Fruit fly (Drosophila melanogaster): ENCODE data around the gene Prx6a.

Prx6a gene

DNA sequence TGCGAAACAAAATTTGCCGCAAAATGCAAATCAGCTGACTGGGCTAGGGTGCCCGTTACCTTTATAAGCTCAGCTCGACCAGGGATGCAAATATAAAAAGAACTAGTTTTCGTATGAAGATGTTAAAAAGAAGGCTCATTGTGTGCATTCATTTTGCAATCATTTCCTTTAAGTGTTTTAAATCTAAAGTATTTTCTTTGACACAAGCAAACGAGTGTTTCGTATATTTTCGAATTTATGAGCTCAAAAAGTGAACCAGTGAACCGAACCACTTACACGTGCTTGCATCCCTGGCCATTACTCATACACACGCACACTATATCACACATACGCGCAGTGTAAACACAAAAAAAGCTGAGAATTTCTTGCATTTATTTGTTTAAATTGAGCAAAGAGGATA is at the start of gene Prx6a, which contains the start of gene Sbat:
Gene Prx6a, minus strand, starts transcription at position 45 of the 400 bp plus-strand sequence.
Gene Sbat, plus strand, starts transcription at position 157 of the 400 bp plus-strand sequence.
- TF ChIP-seq D1 (tag; optimal IDR thresholded peaks at IDR 0.05) (no peak), gl (tag; optimal IDR thresholded peaks at IDR 0.05) (peak; percentile 16), CG9948 (tag; optimal IDR thresholded peaks at IDR 0.05) (peak; percentile 51), CG8159 (tag; optimal IDR thresholded peaks at IDR 0.05) (peak; percentile 70), CG17806 (tag; optimal IDR thresholded peaks at IDR 0.05) (peak; percentile 67), CG14655 (GFP tag; optimal IDR thresholded peaks at IDR 0.05) (no peak), CG13204 (GFP tag; optimal IDR thresholded peaks at IDR 0.05) (no peak), rn (GFP tag; IDR thresholded peaks at IDR 0.05) (no peak), Ets98B (GFP tag; IDR thresholded peaks at IDR 0.05) (peak; percentile 24; the same call in 1 of the 2 replicates), CG8301 (tag; optimal IDR thresholded peaks at IDR 0.05) (peak; percentile 55), Pif1A (GFP tag; optimal IDR thresholded peaks at IDR 0.05) (peak; percentile 48), Snoo (tag; optimal IDR thresholded peaks at IDR 0.05) (peak; percentile 68), fd96Ca (GFP tag; IDR thresholded peaks at IDR 0.05) (peak; percentile 34; the same call in 1 of the 3 replicates), CG34367 (tag; optimal IDR thresholded peaks at IDR 0.05) (peak; percentile 54), CG15710 (tag; optimal IDR thresholded peaks at IDR 0.05) (peak; percentile 69), CG4496 (GFP tag; IDR thresholded peaks at IDR 0.05) (peak; percentile 13; the same call in 1 of the 3 replicates), CG32121 (GFP tag; IDR thresholded peaks at IDR 0.05) (peak; percentile 60)

DNA sequence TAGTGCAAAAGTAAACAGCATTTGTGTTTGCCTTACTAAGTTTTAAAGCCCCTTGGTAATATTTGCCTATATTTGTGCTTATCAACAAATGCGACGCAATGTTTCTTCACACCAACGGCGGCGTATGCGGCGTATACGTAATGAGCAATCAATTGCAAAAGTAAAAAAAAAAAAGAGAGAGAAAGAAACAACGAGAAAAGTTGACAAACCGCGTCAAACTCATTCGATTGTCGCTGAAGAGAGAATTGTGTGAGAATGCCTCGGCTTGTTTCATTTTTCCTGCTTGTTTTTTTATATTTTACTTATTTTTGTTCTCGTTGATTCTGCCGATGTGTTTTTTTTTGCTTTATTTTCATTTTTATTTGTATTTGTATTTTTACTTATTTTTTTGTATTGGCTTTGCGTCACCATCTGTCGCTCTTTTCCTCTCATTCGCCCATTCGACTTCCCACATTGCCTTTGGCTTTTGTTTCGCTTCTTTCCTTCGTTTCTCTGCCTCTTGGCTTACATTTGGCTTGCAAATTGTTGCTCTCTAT is 46.3 kb upstream of the Prx6a start:
- TF ChIP-seq gl (tag; optimal IDR thresholded peaks at IDR 0.05) = peak; percentile 99
- TF ChIP-seq Ets98B (GFP tag; IDR thresholded peaks at IDR 0.05) = peak; percentile 95
- peak; percentile 88 for TF ChIP-seq Pif1B (GFP tag; optimal IDR thresholded peaks at IDR 0.05)
- TF ChIP-seq CG17806 (tag; optimal IDR thresholded peaks at IDR 0.05) = peak; percentile 91
- TF ChIP-seq CG34367 (tag; optimal IDR thresholded peaks at IDR 0.05) = peak; percentile 96
- peak; percentile 93 for TF ChIP-seq CG8159 (tag; optimal IDR thresholded peaks at IDR 0.05)
- peak; percentile 87 for TF ChIP-seq CG8301 (tag; optimal IDR thresholded peaks at IDR 0.05)
- no peak for TF ChIP-seq CG10348 (GFP tag; IDR thresholded peaks at IDR 0.05)
- TF ChIP-seq EcR (GFP tag; optimal IDR thresholded peaks at IDR 0.05) = peak; percentile 59
- TF ChIP-seq CG12605 (GFP tag; IDR thresholded peaks at IDR 0.05) = peak; percentile 100
- peak; percentile 97 for TF ChIP-seq CG13204 (GFP tag; optimal IDR thresholded peaks at IDR 0.05)
- peak; percentile 92 for TF ChIP-seq CG14655 (GFP tag; optimal IDR thresholded peaks at IDR 0.05)
- peak; percentile 96 for TF ChIP-seq CG15710 (tag; optimal IDR thresholded peaks at IDR 0.05)
- peak; percentile 98 for TF ChIP-seq CG4496 (GFP tag; IDR thresholded peaks at IDR 0.05)
- peak; percentile 92 for TF ChIP-seq fd96Ca (GFP tag; IDR thresholded peaks at IDR 0.05)
- TF ChIP-seq Pif1A (GFP tag; optimal IDR thresholded peaks at IDR 0.05) = peak; percentile 95
- peak; percentile 91 for TF ChIP-seq D1 (tag; optimal IDR thresholded peaks at IDR 0.05)
- TF ChIP-seq CG9948 (tag; optimal IDR thresholded peaks at IDR 0.05) = peak; percentile 91
- peak; percentile 87 for TF ChIP-seq Snoo (tag; optimal IDR thresholded peaks at IDR 0.05)
- TF ChIP-seq CG32121 (GFP tag; IDR thresholded peaks at IDR 0.05) = peak; percentile 96
- TF ChIP-seq rn (GFP tag; IDR thresholded peaks at IDR 0.05) = peak; percentile 90

DNA sequence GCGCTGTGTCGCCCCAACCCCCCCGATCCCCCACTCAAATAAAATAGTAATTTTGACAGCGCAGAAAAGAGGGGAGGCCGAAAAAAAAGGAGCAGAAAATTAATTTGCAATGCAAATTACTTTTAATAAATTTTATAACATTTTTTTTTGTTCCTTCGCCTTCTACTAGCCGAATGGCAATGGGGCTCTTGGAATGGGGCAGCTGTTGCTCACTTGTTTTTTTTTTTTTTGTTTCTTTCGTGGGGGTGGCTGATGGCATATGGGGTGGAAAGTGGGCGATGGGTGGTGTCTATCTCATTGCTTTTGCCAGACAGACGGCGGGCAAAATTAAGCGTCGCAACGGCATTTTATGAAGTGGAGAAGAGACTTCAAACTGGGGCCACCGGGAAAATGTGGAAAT is 42.6 kb upstream of the Prx6a start:
- TF ChIP-seq CG4496 (GFP tag; IDR thresholded peaks at IDR 0.05) (no peak), CG15710 (tag; optimal IDR thresholded peaks at IDR 0.05) (no peak), rn (GFP tag; IDR thresholded peaks at IDR 0.05) (no peak), CG17806 (tag; optimal IDR thresholded peaks at IDR 0.05) (no peak), CG34367 (tag; optimal IDR thresholded peaks at IDR 0.05) (no peak), Pif1A (GFP tag; optimal IDR thresholded peaks at IDR 0.05) (no peak), CG8301 (tag; optimal IDR thresholded peaks at IDR 0.05) (no peak), CG8159 (tag; optimal IDR thresholded peaks at IDR 0.05) (no peak), Pif1B (GFP tag; optimal IDR thresholded peaks at IDR 0.05) (no peak)

DNA sequence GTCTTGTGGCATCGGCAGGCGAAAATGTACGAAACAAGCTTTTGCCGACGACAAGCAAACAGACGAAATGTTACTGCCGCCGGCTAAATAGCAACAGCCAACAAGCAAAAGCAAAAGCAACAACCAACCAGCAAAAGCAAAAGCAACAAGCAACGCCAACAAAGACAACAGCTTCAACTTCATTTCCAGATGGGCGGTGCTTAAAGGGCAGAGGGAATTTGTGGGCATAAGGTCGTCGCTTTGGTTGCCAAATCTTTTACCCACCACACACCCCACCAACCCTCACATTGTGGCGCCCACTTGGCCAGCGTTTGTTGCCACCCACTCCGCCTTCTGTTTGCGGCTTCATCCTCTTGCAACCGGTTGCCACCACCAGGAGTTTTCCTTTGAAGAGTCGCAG is 32.9 kb upstream of the Prx6a start:
- TF ChIP-seq EcR (GFP tag; optimal IDR thresholded peaks at IDR 0.05) (no peak), fd96Ca (GFP tag; IDR thresholded peaks at IDR 0.05) (no peak), rn (GFP tag; IDR thresholded peaks at IDR 0.05) (no peak), Ets98B (GFP tag; IDR thresholded peaks at IDR 0.05) (no peak), CG15710 (tag; optimal IDR thresholded peaks at IDR 0.05) (no peak), CG12605 (GFP tag; IDR thresholded peaks at IDR 0.05) (no peak), CG13204 (GFP tag; optimal IDR thresholded peaks at IDR 0.05) (no peak), CG9948 (tag; optimal IDR thresholded peaks at IDR 0.05) (no peak), Snoo (tag; optimal IDR thresholded peaks at IDR 0.05) (no peak), CG17806 (tag; optimal IDR thresholded peaks at IDR 0.05) (no peak), CG34367 (tag; optimal IDR thresholded peaks at IDR 0.05) (no peak), CG8301 (tag; optimal IDR thresholded peaks at IDR 0.05) (no peak), CG32121 (GFP tag; IDR thresholded peaks at IDR 0.05) (no peak), Pif1B (GFP tag; optimal IDR thresholded peaks at IDR 0.05) (no peak), CG8159 (tag; optimal IDR thresholded peaks at IDR 0.05) (no peak)

DNA sequence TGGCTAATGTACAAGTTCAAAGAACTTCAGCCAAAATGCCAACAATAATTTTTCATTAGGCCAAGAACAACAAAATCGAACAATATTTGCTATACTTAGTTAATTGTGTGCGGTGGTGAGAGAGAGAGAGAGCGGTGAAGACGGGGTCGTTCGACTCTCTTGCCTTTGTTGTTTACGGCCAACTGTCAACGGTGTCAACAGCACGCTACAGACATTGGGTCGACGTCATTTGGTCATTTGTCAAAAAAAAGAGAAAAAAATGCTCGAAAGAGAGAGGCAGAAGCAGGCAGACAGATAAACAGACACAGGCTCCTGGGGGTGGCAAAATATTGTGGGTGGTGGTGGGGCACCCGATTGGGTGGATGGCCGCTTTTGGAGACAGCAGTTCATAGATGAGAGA is 31.5 kb upstream of the Prx6a start:
- no peak for TF ChIP-seq CG10348 (GFP tag; IDR thresholded peaks at IDR 0.05)
- TF ChIP-seq CG12605 (GFP tag; IDR thresholded peaks at IDR 0.05) = no peak
- TF ChIP-seq gl (tag; optimal IDR thresholded peaks at IDR 0.05) = no peak
- TF ChIP-seq Pif1A (GFP tag; optimal IDR thresholded peaks at IDR 0.05) = no peak
- no peak for TF ChIP-seq CG14655 (GFP tag; optimal IDR thresholded peaks at IDR 0.05)
- no peak for TF ChIP-seq CG9948 (tag; optimal IDR thresholded peaks at IDR 0.05)
- no peak for TF ChIP-seq CG13204 (GFP tag; optimal IDR thresholded peaks at IDR 0.05)
- no peak for TF ChIP-seq CG32121 (GFP tag; IDR thresholded peaks at IDR 0.05)
- no peak for TF ChIP-seq CG8301 (tag; optimal IDR thresholded peaks at IDR 0.05)
- no peak for TF ChIP-seq CG34367 (tag; optimal IDR thresholded peaks at IDR 0.05)
- no peak for TF ChIP-seq CG4496 (GFP tag; IDR thresholded peaks at IDR 0.05)
- no peak for TF ChIP-seq Ets98B (GFP tag; IDR thresholded peaks at IDR 0.05)
- TF ChIP-seq D1 (tag; optimal IDR thresholded peaks at IDR 0.05) = no peak
- TF ChIP-seq rn (GFP tag; IDR thresholded peaks at IDR 0.05) = no peak
- TF ChIP-seq fd96Ca (GFP tag; IDR thresholded peaks at IDR 0.05) = no peak
